Worm (Caenorhabditis elegans): ENCODE data around the gene B0432.1.

DNA sequence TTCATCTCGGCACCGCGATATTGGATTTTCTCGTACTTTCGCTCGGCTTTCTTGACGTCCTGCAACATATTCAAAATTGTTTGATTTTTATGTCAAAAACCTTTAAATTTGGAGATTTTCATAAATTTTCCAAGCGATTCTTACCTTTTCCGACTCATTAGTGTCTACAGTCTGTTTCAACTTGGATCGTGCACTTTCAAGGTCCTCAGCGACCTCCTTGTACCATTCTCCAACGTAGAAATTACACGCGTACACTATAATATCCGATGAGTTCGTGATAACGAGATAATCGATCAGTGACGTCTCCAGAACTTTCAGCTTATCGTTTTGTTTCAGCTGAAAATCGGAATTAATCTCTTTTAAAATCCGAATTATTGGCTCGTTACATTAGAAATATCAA, 49.5 kb upstream of the B0432.1 start:
- no peak for TF ChIP-seq tab-1 (GFP tag; IDR thresholded peaks at IDR 0.05)
- TF ChIP-seq ztf-23 (GFP tag; IDR thresholded peaks at IDR 0.05), result no peak
- no peak for TF ChIP-seq cog-1 (tag; optimal IDR thresholded peaks at IDR 0.05)
- TF ChIP-seq T22C8.4 (GFP tag; IDR thresholded peaks at IDR 0.05), result no peak
- no peak for TF ChIP-seq ref-1 (GFP tag; conservative IDR thresholded peaks at IDR 0.05)
- TF ChIP-seq flt-1 (GFP tag; IDR thresholded peaks at IDR 0.05), result no peak
- TF ChIP-seq med-1 (GFP tag; optimal IDR thresholded peaks at IDR 0.05; ENCODE audit: insufficient read depth), result no peak

Data from whole organism, midembryonic.